Fruit fly (Drosophila melanogaster): ENCODE measurements around the gene CG32085.
A peak's percentile ranks its signal among the peaks of the same experiment; 100 is the strongest.

Gene CG32085

dm6 chr3L:11609153-11609809 lies 70.9 kb downstream of the CG32085 start, which contains the start of gene Duba (continued):
- TF ChIP-seq Usf (GFP tag; optimal IDR thresholded peaks at IDR 0.05) (no peak), dpn (GFP tag; optimal IDR thresholded peaks at IDR 0.05) (no peak), PHDP (tag; optimal IDR thresholded peaks at IDR 0.05) (no peak), Sry-δ (GFP tag; optimal IDR thresholded peaks at IDR 0.05) (peak; percentile 46), CG6175 (GFP tag; IDR thresholded peaks at IDR 0.05) (no peak), CG17568 (GFP tag; optimal IDR thresholded peaks at IDR 0.05) (no peak), CG3847 (GFP tag; IDR thresholded peaks at IDR 0.05) (no peak), CG2202 (tag; optimal IDR thresholded peaks at IDR 0.05) (no peak), gfzf (GFP tag; optimal IDR thresholded peaks at IDR 0.05) (peak; percentile 86), CG12391 (tag; optimal IDR thresholded peaks at IDR 0.05) (no peak), tx (GFP tag; optimal IDR thresholded peaks at IDR 0.05) (no peak), CG1602 (GFP tag; optimal IDR thresholded peaks at IDR 0.05) (no peak), CG7745 (tag; optimal IDR thresholded peaks at IDR 0.05) (no peak), dm (GFP tag; optimal IDR thresholded peaks at IDR 0.05) (no peak), CG10366 (GFP tag; IDR thresholded peaks at IDR 0.05) (no peak), CG8359 (GFP tag; optimal IDR thresholded peaks at IDR 0.05; ENCODE audit: borderline replicate concordance) (no peak), jigr1 (GFP tag; IDR thresholded peaks at IDR 0.05) (no peak), CG1647 (GFP tag; optimal IDR thresholded peaks at IDR 0.05) (no peak), Hr51 (GFP tag; optimal IDR thresholded peaks at IDR 0.05) (no peak), CG5245 (GFP tag; optimal IDR thresholded peaks at IDR 0.05) (no peak), fd102C (GFP tag; optimal IDR thresholded peaks at IDR 0.05) (no peak), dan (GFP tag; IDR thresholded peaks at IDR 0.05) (no peak), CG14441 (GFP tag; IDR thresholded peaks at IDR 0.05) (no peak), CG8281 (tag; optimal IDR thresholded peaks at IDR 0.05) (no peak), CG34224 (GFP tag; IDR thresholded peaks at IDR 0.05; ENCODE audit: partially characterized antibody) (no peak), phol (tag; optimal IDR thresholded peaks at IDR 0.05) (peak; percentile 47), stc (GFP tag; IDR thresholded peaks at IDR 0.05) (no peak), Ets97D (GFP tag; optimal IDR thresholded peaks at IDR 0.05) (peak; percentile 36), Lim3 (GFP tag; IDR thresholded peaks at IDR 0.05) (no peak), sima (GFP tag; optimal IDR thresholded peaks at IDR 0.05) (no peak), Gug (GFP tag; IDR thresholded peaks at IDR 0.05) (peak; percentile 14; the same call in 1 of the 4 replicates), org-1 (GFP tag; optimal IDR thresholded peaks at IDR 0.05) (no peak), run (tag; optimal IDR thresholded peaks at IDR 0.05) (no peak), row (GFP tag; IDR thresholded peaks at IDR 0.05) (peak; percentile 62; the same call in 2 of the 3 replicates), Opbp (GFP tag; IDR thresholded peaks at IDR 0.05; ENCODE audit: partially characterized antibody) (0 out of 3 replicates have a peak, but pooled peaks have one; percentile 28), Pdp1 (GFP tag; optimal IDR thresholded peaks at IDR 0.05) (peak in 1 of 2 experiments; percentile 72), BEAF-32 (GFP tag; optimal IDR thresholded peaks at IDR 0.05) (peak; percentile 39), ci (GFP tag; IDR thresholded peaks at IDR 0.05) (no peak), CG10959 (GFP tag; IDR thresholded peaks at IDR 0.05) (no peak), repo (GFP tag; optimal IDR thresholded peaks at IDR 0.05) (no peak), Hmr (GFP tag; optimal IDR thresholded peaks at IDR 0.05) (peak; percentile 2), prd (optimal IDR thresholded peaks at IDR 0.05) (no peak), prd (GFP tag; IDR thresholded peaks at IDR 0.05) (no peak), HmgZ (tag; optimal IDR thresholded peaks at IDR 0.05) (no peak), Oaz (GFP tag; IDR thresholded peaks at IDR 0.05) (no peak), onecut (GFP tag; IDR thresholded peaks at IDR 0.05) (no peak), zen (tag; optimal IDR thresholded peaks at IDR 0.05) (peak; percentile 10), nom (GFP tag; optimal IDR thresholded peaks at IDR 0.05) (no peak), CG6791 (GFP tag; IDR thresholded peaks at IDR 0.05; ENCODE audit: partially characterized antibody) (peak; percentile 29; the same call in 1 of the 3 replicates), Lhr (GFP tag; optimal IDR thresholded peaks at IDR 0.05) (peak; percentile 56)

Measured in whole organism, embryonic.